Fruit fly (Drosophila melanogaster) whole organism, embryonic: ENCODE results near the gene p-cup.

Experiments
- Aef1 ChIP-seq: fragments of 200-800 bp; sonication (Bioruptor generic); IDR thresholded peaks from 3 replicates; pipeline ENCODE4 v1.3.6; 2022; ENCODE audit warnings: missing biosample characterization, missing genetic modification characterization
- CG18599 ChIP-seq: fragments of 200-800 bp; sonication (Bioruptor generic); optimal IDR thresholded peaks from 3 replicates; lab custom pipeline; 2017; ENCODE audit warnings: missing biosample characterization, missing genetic modification characterization, mild to moderate bottlenecking, moderate library complexity, missing genetic modification reagents
- CG32767 ChIP-seq: fragments of 200-800 bp; sonication (Bioruptor generic); IDR thresholded peaks from 2 replicates; pipeline ENCODE4 v1.3.6; 2022; ENCODE audit warnings: missing biosample characterization, missing genetic modification characterization
- CG3407 ChIP-seq: fragments of 200-800 bp; sonication (Bioruptor generic); optimal IDR thresholded peaks from 2 replicates; lab custom pipeline; 2018; ENCODE audit warnings: missing biosample characterization, mild to moderate bottlenecking, missing genetic modification characterization
- az2 ChIP-seq: fragments of 200-800 bp; sonication (Bioruptor generic); optimal IDR thresholded peaks from 3 replicates; lab custom pipeline; 2016; ENCODE audit warnings: missing biosample characterization, missing genetic modification characterization
- hkb ChIP-seq, 2 experiments: fragments of 200-800 bp in 1 of 2; fragments of >200 bp in 1 of 2; sonication (Bioruptor generic) in 1 of 2; IDR thresholded peaks in 1 of 2; optimal IDR thresholded peaks in 1 of 2; 2 replicates each; pipeline versions ENCODE4 v1.3.6 to Lab custom; 2017 to 2022; ENCODE audit warnings: missing biosample characterization in 1 of 2, missing genetic modification characterization in 1 of 2
- pan ChIP-seq, 4 experiments: fragments of >200 bp in 3 of 4; fragments of 200-800 bp in 1 of 4; sonication (Bioruptor generic) in 1 of 4; optimal IDR thresholded peaks in 3 of 4; IDR thresholded peaks in 1 of 4; 2 replicates each; pipeline versions ENCODE4 v1.3.6 to Lab custom; 2017 to 2022; ENCODE audit warnings: missing biosample characterization in 2 of 4, missing genetic modification characterization in 2 of 4, mixed read lengths in 1 of 4
- pum ChIP-seq: fragments of 200-800 bp; sonication (Bioruptor generic); optimal IDR thresholded peaks from 2 replicates; lab custom pipeline; 2016; ENCODE audit warnings: missing biosample characterization, missing genetic modification characterization
- sima ChIP-seq: fragments of 200-800 bp; sonication (Bioruptor generic); optimal IDR thresholded peaks from 2 replicates; lab custom pipeline; 2016; ENCODE audit warnings: missing biosample characterization, missing genetic modification characterization
- sug ChIP-seq: fragments of 200-800 bp; optimal IDR thresholded peaks from 2 replicates; lab custom pipeline; 2019; ENCODE audit warnings: missing biosample characterization, mild to moderate bottlenecking, missing genetic modification characterization, moderate library complexity
- twi ChIP-seq: fragments of 200-800 bp; optimal IDR thresholded peaks from 2 replicates; lab custom pipeline; 2019; ENCODE audit warnings: missing biosample characterization, mild to moderate bottlenecking, missing genetic modification characterization, moderate library complexity

- TF ChIP-seq az2 (GFP tag; lab: Kevin White, UChicago): no peak
- no peak for TF ChIP-seq Aef1
- TF ChIP-seq CG18599 (GFP tag; lab: Kevin White, UChicago): no peak
- no peak for TF ChIP-seq hkb (optimal IDR thresholded peaks at IDR 0.05; lab: Kevin White, UChicago)
- TF ChIP-seq hkb (GFP tag; IDR thresholded peaks at IDR 0.05; lab: Robert Waterston, UW): no peak
- no peak for TF ChIP-seq CG32767
- TF ChIP-seq CG3407 (GFP tag; lab: Kevin White, UChicago): no peak
- TF ChIP-seq pan (optimal IDR thresholded peaks at IDR 0.05; lab: Kevin White, UChicago): no peak
- no peak for TF ChIP-seq pan (GFP tag; optimal IDR thresholded peaks at IDR 0.05 in 1 of 2, IDR thresholded peaks at IDR 0.05 in 1 of 2)
- no peak for TF ChIP-seq pum (GFP tag; lab: Kevin White, UChicago)
- no peak for TF ChIP-seq sug
- TF ChIP-seq twi (tag; lab: Kevin White, UChicago): no peak
- no peak for TF ChIP-seq sima (GFP tag; lab: Kevin White, UChicago)
Observed at dm6 chrX:17476999-17477398, 28.4 kb upstream of the p-cup start.
